Fruit fly (Drosophila melanogaster) whole organism, prepupa: Measurements from ENCODE around the gene CG15571.
A peak's percentile ranks its signal among the peaks of the same experiment; 100 is the strongest.

Source experiments
- CG11294 ChIP-seq: fragments of 200-800 bp; sonication (Bioruptor generic); IDR thresholded peaks from 2 replicates; pipeline ENCODE4 v1.3.6; 2022; ENCODE audit warnings: missing biosample characterization, missing genetic modification characterization
- CG6854 ChIP-seq: fragments of 200-800 bp; sonication (Bioruptor generic); optimal IDR thresholded peaks from 2 replicates; lab custom pipeline; 2017; ENCODE audit warnings: missing biosample characterization, mild to moderate bottlenecking, missing genetic modification characterization
- CG9139 ChIP-seq: fragments of 200-800 bp; sonication (Bioruptor generic); optimal IDR thresholded peaks from 3 replicates; lab custom pipeline; 2017; ENCODE audit warnings: missing biosample characterization, mild to moderate bottlenecking, missing genetic modification characterization
- Eip93F ChIP-seq: fragments of 200-800 bp; sonication (Bioruptor generic); optimal IDR thresholded peaks from 2 replicates; lab custom pipeline; 2016; ENCODE audit warnings: missing biosample characterization, mild to moderate bottlenecking, missing genetic modification characterization
- Gug ChIP-seq: fragments of 200-800 bp; sonication (Bioruptor generic); IDR thresholded peaks from 2 replicates; pipeline ENCODE4 v1.3.6; 2022; ENCODE audit warnings: missing biosample characterization, missing genetic modification characterization
- cyc ChIP-seq: fragments of 200-800 bp; sonication (Bioruptor generic); optimal IDR thresholded peaks from 3 replicates; lab custom pipeline; 2016; ENCODE audit warnings: missing biosample characterization, missing genetic modification characterization
- lz ChIP-seq: fragments of 200-800 bp; sonication (Bioruptor generic); optimal IDR thresholded peaks from 3 replicates; lab custom pipeline; 2016; ENCODE audit warnings: missing biosample characterization, missing genetic modification characterization
- svp ChIP-seq: fragments of 200-800 bp; sonication (Bioruptor generic); peaks from one replicate; lab custom pipeline; 2016; ENCODE audit warnings: missing biosample characterization, missing genetic modification characterization

- TF ChIP-seq CG11294 (GFP tag; lab: Robert Waterston, UW) (no peak), cyc (GFP tag; lab: Kevin White, UChicago) (no peak), Eip93F (no peak), CG9139 (GFP tag; lab: Kevin White, UChicago) (no peak), svp (GFP tag; lab: Kevin White, UChicago) (peak; percentile 36), CG6854 (GFP tag; lab: Kevin White, UChicago) (no peak), Gug (no peak), lz (GFP tag; lab: Kevin White, UChicago) (no peak)
Measured at dm6 chrX:4225020-4225419, 7.8 kb upstream of the CG15571 start.
